Worm (Caenorhabditis elegans) whole organism, midembryonic: Measurements from ENCODE around the gene srx-67.

ENCODE experiments used
- T22C8.4 ChIP-seq: fragments of 200-800 bp; sonication (Bioruptor generic); IDR thresholded peaks from 2 replicates; pipeline ENCODE4 v1.3.6; 2022; ENCODE audit warnings: missing genetic modification characterization, missing compliant biosample characterization
- cog-1 ChIP-seq: sonication (generic microtip); optimal IDR thresholded peaks from 2 replicates; lab custom pipeline; 2016; ENCODE audit warnings: missing genetic modification characterization, missing compliant biosample characterization
- flt-1 ChIP-seq: fragments of 200-800 bp; sonication (Bioruptor generic); IDR thresholded peaks from 2 replicates; pipeline ENCODE4 v1.3.6; 2022; ENCODE audit warnings: missing genetic modification characterization, missing compliant biosample characterization
- med-1 ChIP-seq: sonication (generic microtip); optimal IDR thresholded peaks from 2 replicates; lab custom pipeline; 2017; ENCODE audit warnings: missing genetic modification characterization, mild to moderate bottlenecking, missing compliant biosample characterization, antibody characterized with exemption, missing genetic modification reagents; ENCODE audit not compliant: insufficient read depth
- ref-1 ChIP-seq: fragments of 200-800 bp; sonication (Bioruptor generic); conservative IDR thresholded peaks from 2 replicates; pipeline ENCODE4 v1.3.6; 2022; ENCODE audit warnings: missing genetic modification reagents, missing genetic modification characterization, missing compliant biosample characterization
- tab-1 ChIP-seq: fragments of 200-800 bp; sonication (Bioruptor generic); IDR thresholded peaks from 2 replicates; pipeline ENCODE4 v1.3.6; 2022; ENCODE audit warnings: missing genetic modification characterization, missing compliant biosample characterization
- ztf-23 ChIP-seq: fragments of 200-800 bp; sonication (Bioruptor generic); IDR thresholded peaks from 2 replicates; pipeline ENCODE4 v1.3.6; 2022; ENCODE audit warnings: missing genetic modification reagents, missing genetic modification characterization, missing compliant biosample characterization
- ztf-29 ChIP-seq: fragments of 200-800 bp; sonication (Bioruptor generic); IDR thresholded peaks from 2 replicates; pipeline ENCODE4 v1.3.6; 2022; ENCODE audit warnings: missing genetic modification reagents, missing genetic modification characterization, missing compliant biosample characterization

DNA sequence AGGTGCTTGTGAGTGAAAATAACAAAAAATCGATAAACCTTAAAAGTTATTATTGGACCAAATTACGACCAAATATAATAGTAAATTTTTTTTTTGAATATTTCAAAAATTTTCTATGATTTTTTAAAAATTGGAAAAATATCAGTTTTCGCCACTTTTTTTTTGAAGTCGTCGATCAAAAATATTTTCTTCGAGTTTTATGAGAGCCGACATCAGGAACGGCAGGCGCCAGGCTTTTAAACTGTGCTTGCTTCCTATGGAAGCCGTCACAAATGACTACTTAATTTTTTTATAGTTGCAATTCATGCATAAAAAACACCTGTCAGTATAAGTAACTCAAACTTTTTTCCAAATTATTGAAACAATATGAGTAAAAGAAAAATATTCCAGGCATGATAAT lies 13.2 kb upstream of the srx-67 start:
- no peak for TF ChIP-seq flt-1 (GFP tag; lab: Robert Waterston, UW)
- no peak for TF ChIP-seq ztf-29 (GFP tag; lab: Robert Waterston, UW)
- no peak for TF ChIP-seq ref-1 (GFP tag; lab: Robert Waterston, UW)
- TF ChIP-seq ztf-23: no peak
- TF ChIP-seq med-1 (GFP tag; lab: Kevin White, UChicago): no peak
- TF ChIP-seq tab-1: no peak
- TF ChIP-seq cog-1 (tag; lab: Kevin White, UChicago): no peak
- no peak for TF ChIP-seq T22C8.4 (GFP tag; lab: Robert Waterston, UW)
